Fruit fly (Drosophila melanogaster) whole organism, wandering third instar larva: ENCODE measurements around the gene alt.

ENCODE experiments used
- Abd-B ChIP-seq: fragments of >200 bp; optimal IDR thresholded peaks from 2 replicates; lab custom pipeline; 2017; ENCODE audit warnings: missing biosample characterization, missing genetic modification characterization
- Mio ChIP-seq: sonication (Bioruptor generic); optimal IDR thresholded peaks from 2 replicates; lab custom pipeline; 2016; ENCODE audit warnings: missing biosample characterization, missing genetic modification characterization
- Myc ChIP-seq: fragments of >200 bp; optimal IDR thresholded peaks from 2 replicates; lab custom pipeline; 2017
- brk ChIP-seq: fragments of 200-800 bp; sonication (Bioruptor generic); optimal IDR thresholded peaks from 2 replicates; lab custom pipeline; 2016; ENCODE audit warnings: missing biosample characterization, mild to moderate bottlenecking, missing genetic modification characterization

DNA sequence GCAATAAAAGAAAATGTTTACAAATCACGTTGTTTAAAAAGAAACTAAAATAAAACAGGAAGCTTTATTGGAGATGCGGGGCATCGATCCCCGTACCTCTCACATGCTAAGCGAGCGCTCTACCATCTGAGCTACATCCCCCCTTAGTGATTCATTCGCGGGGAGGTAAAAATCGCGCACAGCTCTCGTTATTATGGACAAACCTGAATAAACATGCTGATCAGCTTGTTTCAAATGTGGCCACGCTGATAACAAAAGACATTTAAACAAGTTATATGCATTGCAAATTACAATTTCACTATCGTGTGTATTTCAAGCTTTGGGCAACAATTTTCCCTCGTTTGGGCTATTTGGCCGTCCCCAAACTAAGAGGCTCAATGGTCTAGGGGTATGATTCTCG is 37.1 kb downstream of the alt start:
- TF ChIP-seq brk (GFP tag; lab: Kevin White, UChicago), result no peak
- TF ChIP-seq Myc, result no peak
- no peak for TF ChIP-seq Abd-B (GFP tag; lab: Kevin White, UChicago)
- no peak for TF ChIP-seq Mio
